Fruit fly (Drosophila melanogaster) whole organism, embryonic: ENCODE results near the gene Orct2.

Experiments used
- Bgb ChIP-seq: fragments of 200-800 bp; sonication (Bioruptor generic); IDR thresholded peaks from 2 replicates; pipeline ENCODE4 v1.3.6; 2022; ENCODE audit warnings: missing biosample characterization, missing genetic modification characterization; ENCODE audit not compliant: partially characterized antibody
- Bteb2 ChIP-seq: fragments of 200-800 bp; sonication (Bioruptor generic); optimal IDR thresholded peaks from 2 replicates; lab custom pipeline; 2016; ENCODE audit warnings: missing biosample characterization, missing genetic modification characterization
- C15 ChIP-seq: fragments of 200-800 bp; sonication (Bioruptor generic); IDR thresholded peaks from 3 replicates; pipeline ENCODE4 v1.3.6; 2022; ENCODE audit warnings: missing biosample characterization, missing genetic modification characterization
- CG10321 ChIP-seq: fragments of 200-800 bp; sonication (Bioruptor generic); IDR thresholded peaks from 2 replicates; pipeline ENCODE4 v1.3.6; 2022; ENCODE audit warnings: missing biosample characterization, missing genetic modification characterization
- CG10462 ChIP-seq: fragments of 200-800 bp; sonication (Bioruptor generic); optimal IDR thresholded peaks from 2 replicates; lab custom pipeline; 2016; ENCODE audit warnings: missing biosample characterization, missing genetic modification characterization
- CG12219 ChIP-seq: fragments of 200-800 bp; sonication (Bioruptor generic); optimal IDR thresholded peaks from 3 replicates; lab custom pipeline; 2018; ENCODE audit warnings: missing biosample characterization, mild to moderate bottlenecking, missing genetic modification characterization
- CG13894 ChIP-seq: fragments of 200-800 bp; sonication (Bioruptor generic); optimal IDR thresholded peaks from 3 replicates; lab custom pipeline; 2018; ENCODE audit warnings: missing biosample characterization, mild to moderate bottlenecking, missing genetic modification characterization, moderate library complexity
- CG14667 ChIP-seq: fragments of 200-800 bp; sonication (Bioruptor generic); IDR thresholded peaks from 2 replicates; pipeline ENCODE4 v1.3.6; 2022; ENCODE audit warnings: missing biosample characterization, missing genetic modification characterization
- CG1529 ChIP-seq: fragments of 200-800 bp; sonication (Bioruptor generic); optimal IDR thresholded peaks from 3 replicates; lab custom pipeline; 2018; ENCODE audit warnings: missing biosample characterization, missing genetic modification characterization
- CG17328 ChIP-seq: fragments of 200-800 bp; sonication (Bioruptor generic); IDR thresholded peaks from 2 replicates; pipeline ENCODE4 v1.3.6; 2022; ENCODE audit warnings: missing biosample characterization, missing genetic modification characterization
- CG18476 ChIP-seq: fragments of 200-800 bp; sonication (Bioruptor generic); optimal IDR thresholded peaks from 2 replicates; lab custom pipeline; 2016; ENCODE audit warnings: missing biosample characterization, mild to moderate bottlenecking, missing genetic modification characterization
- CG2678 ChIP-seq: fragments of 200-800 bp; sonication (Bioruptor generic); optimal IDR thresholded peaks from 3 replicates; lab custom pipeline; 2019; ENCODE audit warnings: missing biosample characterization, mild to moderate bottlenecking, missing genetic modification characterization, moderate library complexity
- CG32532 ChIP-seq: fragments of 200-800 bp; sonication (Bioruptor generic); IDR thresholded peaks from 2 replicates; pipeline ENCODE4 v1.3.6; 2022; ENCODE audit warnings: missing biosample characterization, missing genetic modification characterization
- CG34376 ChIP-seq: fragments of 200-800 bp; sonication (Bioruptor generic); optimal IDR thresholded peaks from 2 replicates; lab custom pipeline; 2018; ENCODE audit warnings: missing biosample characterization, mild to moderate bottlenecking, missing genetic modification characterization
- CG3995 ChIP-seq: fragments of 200-800 bp; sonication (Bioruptor generic); optimal IDR thresholded peaks from 3 replicates; lab custom pipeline; 2016; ENCODE audit warnings: missing biosample characterization, missing genetic modification characterization
- CG6654 ChIP-seq: fragments of 200-800 bp; sonication (Bioruptor generic); optimal IDR thresholded peaks from 2 replicates; lab custom pipeline; 2017; ENCODE audit warnings: missing biosample characterization, mild to moderate bottlenecking, missing genetic modification characterization
- CG7271 ChIP-seq: fragments of 200-800 bp; sonication (Bioruptor generic); optimal IDR thresholded peaks from 2 replicates; lab custom pipeline; 2018; ENCODE audit warnings: missing biosample characterization, mild to moderate bottlenecking, missing genetic modification characterization, moderate library complexity
- CG7556 ChIP-seq: fragments of 200-800 bp; sonication (Bioruptor generic); optimal IDR thresholded peaks from 2 replicates; lab custom pipeline; 2017; ENCODE audit warnings: missing biosample characterization, mild to moderate bottlenecking, missing genetic modification characterization
- CG7928 ChIP-seq: fragments of 200-800 bp; sonication (Bioruptor generic); optimal IDR thresholded peaks from 2 replicates; lab custom pipeline; 2017; ENCODE audit warnings: missing biosample characterization, mild to moderate bottlenecking, missing genetic modification characterization
- CG8924 ChIP-seq: fragments of 200-800 bp; optimal IDR thresholded peaks from 3 replicates; lab custom pipeline; 2019; ENCODE audit warnings: missing biosample characterization, mild to moderate bottlenecking, missing genetic modification characterization, moderate library complexity
- CG9797 ChIP-seq: fragments of 200-800 bp; sonication (Bioruptor generic); optimal IDR thresholded peaks from 3 replicates; lab custom pipeline; 2018; ENCODE audit warnings: missing biosample characterization, mild to moderate bottlenecking, missing genetic modification characterization
- CTCF ChIP-seq: fragments of 200-800 bp; sonication (Bioruptor generic); optimal IDR thresholded peaks from 2 replicates; lab custom pipeline; 2017; ENCODE audit warnings: missing biosample characterization, mild to moderate bottlenecking, missing genetic modification characterization, moderate library complexity
- Ets65A ChIP-seq: fragments of 200-800 bp; sonication (Bioruptor generic); peaks from one replicate; lab custom pipeline; 2016; ENCODE audit warnings: missing biosample characterization, missing genetic modification characterization
- Fer1 ChIP-seq: fragments of 200-800 bp; sonication (Bioruptor generic); optimal IDR thresholded peaks from 2 replicates; lab custom pipeline; 2017; ENCODE audit warnings: missing biosample characterization, mild to moderate bottlenecking, missing genetic modification characterization
- Fer2 ChIP-seq: fragments of 200-800 bp; sonication (Bioruptor generic); optimal IDR thresholded peaks from 2 replicates; lab custom pipeline; 2018; ENCODE audit warnings: missing biosample characterization, mild to moderate bottlenecking, missing genetic modification characterization, moderate library complexity
- Jarid2 ChIP-seq: fragments of 200-800 bp; sonication (Bioruptor generic); optimal IDR thresholded peaks from 3 replicates; lab custom pipeline; 2017; ENCODE audit warnings: mild to moderate bottlenecking, missing biosample characterization, missing genetic modification reagents, missing genetic modification characterization
- MTF-1 ChIP-seq: fragments of 200-800 bp; sonication (Bioruptor generic); optimal IDR thresholded peaks from 2 replicates; lab custom pipeline; 2018; ENCODE audit warnings: missing biosample characterization, mild to moderate bottlenecking, missing genetic modification characterization, borderline replicate concordance
- Med ChIP-seq: fragments of 200-800 bp; sonication (Bioruptor generic); peaks from one replicate; lab custom pipeline; 2016; ENCODE audit warnings: missing biosample characterization, missing genetic modification characterization, mild to moderate bottlenecking, inconsistent platforms, moderate library complexity
- NC2α ChIP-seq: fragments of 200-800 bp; sonication (Bioruptor generic); optimal IDR thresholded peaks from 2 replicates; lab custom pipeline; 2016; ENCODE audit warnings: missing biosample characterization, missing genetic modification characterization
- Scr ChIP-seq: fragments of 200-800 bp; sonication (Bioruptor generic); IDR thresholded peaks from 2 replicates; pipeline ENCODE4 v1.3.6; 2022; ENCODE audit warnings: missing biosample characterization, missing genetic modification characterization; ENCODE audit not compliant: partially characterized antibody
- bbx ChIP-seq: fragments of 200-800 bp; sonication (Bioruptor generic); IDR thresholded peaks from 2 replicates; pipeline ENCODE4 v1.3.6; 2022; ENCODE audit warnings: missing biosample characterization, missing genetic modification characterization; ENCODE audit not compliant: partially characterized antibody
- bsh ChIP-seq, 2 experiments: fragments of 200-800 bp; sonication (Bioruptor generic); optimal IDR thresholded peaks; 2 replicates each; lab custom pipeline; 2017 to 2018; ENCODE audit warnings: mild to moderate bottlenecking in 2 of 2, missing biosample characterization in 2 of 2, missing genetic modification characterization in 2 of 2, moderate library complexity in 1 of 2
- cas ChIP-seq: fragments of 200-800 bp; sonication (Bioruptor generic); IDR thresholded peaks from 2 replicates; pipeline ENCODE4 v1.3.6; 2022; ENCODE audit warnings: missing biosample characterization, missing genetic modification characterization
- croc ChIP-seq: fragments of 200-800 bp; sonication (Bioruptor generic); conservative IDR thresholded peaks from 3 replicates; pipeline ENCODE4 v1.3.6; 2022; ENCODE audit warnings: missing biosample characterization, missing genetic modification characterization
- her ChIP-seq: fragments of 200-800 bp; sonication (Bioruptor generic); optimal IDR thresholded peaks from 2 replicates; lab custom pipeline; 2016; ENCODE audit warnings: missing biosample characterization, missing genetic modification characterization
- insv ChIP-seq, 2 experiments: fragments of 200-800 bp; sonication (Bioruptor generic); optimal IDR thresholded peaks; 3 replicates each; lab custom pipeline; 2016 to 2018; ENCODE audit warnings: missing biosample characterization in 2 of 2, missing genetic modification characterization in 2 of 2
- nerfin-2 ChIP-seq: fragments of 200-800 bp; sonication (Bioruptor generic); IDR thresholded peaks from 2 replicates; pipeline ENCODE4 v1.3.6; 2022; ENCODE audit warnings: missing biosample characterization, missing genetic modification characterization; ENCODE audit not compliant: partially characterized antibody
- odd ChIP-seq: fragments of 200-800 bp; sonication (Bioruptor generic); optimal IDR thresholded peaks from 2 replicates; lab custom pipeline; 2017; ENCODE audit warnings: missing biosample characterization, mild to moderate bottlenecking, missing genetic modification characterization
- pho ChIP-seq: fragments of 200-800 bp; sonication (Bioruptor generic); optimal IDR thresholded peaks from 2 replicates; lab custom pipeline; 2016; ENCODE audit warnings: missing biosample characterization, missing genetic modification characterization
- pnt ChIP-seq: fragments of 200-800 bp; sonication (Bioruptor generic); optimal IDR thresholded peaks from 3 replicates; lab custom pipeline; 2016; ENCODE audit warnings: missing biosample characterization, missing genetic modification characterization
- repo ChIP-seq: fragments of 200-800 bp; sonication (Bioruptor generic); optimal IDR thresholded peaks from 2 replicates; lab custom pipeline; 2016; ENCODE audit warnings: missing biosample characterization, missing genetic modification characterization
- rib ChIP-seq: fragments of 200-800 bp; sonication (Bioruptor generic); IDR thresholded peaks from 2 replicates; pipeline ENCODE4 v1.3.6; 2022; ENCODE audit warnings: missing biosample characterization, missing genetic modification characterization
- row ChIP-seq: fragments of 200-800 bp; sonication (Bioruptor generic); IDR thresholded peaks from 3 replicates; pipeline ENCODE4 v1.3.6; 2022; ENCODE audit warnings: missing biosample characterization, missing genetic modification characterization
- scrt ChIP-seq: fragments of 200-800 bp; sonication (Bioruptor generic); optimal IDR thresholded peaks from 2 replicates; lab custom pipeline; 2018; ENCODE audit warnings: missing biosample characterization, mild to moderate bottlenecking, missing genetic modification characterization, moderate library complexity
- sens-2 ChIP-seq: fragments of 200-800 bp; sonication (Bioruptor generic); IDR thresholded peaks from 2 replicates; pipeline ENCODE4 v1.3.6; 2022; ENCODE audit warnings: missing biosample characterization, missing genetic modification characterization
- slbo ChIP-seq: fragments of 200-800 bp; sonication (Bioruptor generic); IDR thresholded peaks from 2 replicates; pipeline ENCODE4 v1.3.6; 2022; ENCODE audit warnings: missing biosample characterization, missing genetic modification characterization
- sna ChIP-seq: fragments of 200-800 bp; sonication (Bioruptor generic); IDR thresholded peaks from 2 replicates; pipeline ENCODE4 v1.3.6; 2022; ENCODE audit warnings: missing biosample characterization, missing genetic modification characterization; ENCODE audit not compliant: partially characterized antibody
- stwl ChIP-seq: fragments of 200-800 bp; sonication (Bioruptor generic); optimal IDR thresholded peaks from 3 replicates; lab custom pipeline; 2018; ENCODE audit warnings: missing biosample characterization, mild to moderate bottlenecking, missing genetic modification characterization, moderate library complexity
- sug ChIP-seq: fragments of 200-800 bp; optimal IDR thresholded peaks from 2 replicates; lab custom pipeline; 2019; ENCODE audit warnings: missing biosample characterization, mild to moderate bottlenecking, missing genetic modification characterization, moderate library complexity
- tup ChIP-seq: fragments of 200-800 bp; sonication (Bioruptor generic); optimal IDR thresholded peaks from 2 replicates; lab custom pipeline; 2016; ENCODE audit warnings: missing biosample characterization, mild to moderate bottlenecking, missing genetic modification characterization, moderate library complexity
- tx ChIP-seq: fragments of 200-800 bp; sonication (Bioruptor generic); optimal IDR thresholded peaks from 2 replicates; lab custom pipeline; 2016; ENCODE audit warnings: missing biosample characterization, missing genetic modification characterization

Orct2 gene

dm6 chr3R:24229870-24230422, 42.9 kb upstream of the Orct2 start, which contains the start of gene Spase22-23 (continued):
- TF ChIP-seq CG7556 (GFP tag; lab: Kevin White, UChicago) (no peak), CG18476 (GFP tag; lab: Kevin White, UChicago) (no peak), CG9797 (GFP tag; lab: Kevin White, UChicago) (no peak), nerfin-2 (peak; percentile 89), bbx (peak; percentile 97), CG2678 (no peak), CG7271 (no peak), CG32532 (GFP tag; lab: Robert Waterston, UW) (no peak), sens-2 (GFP tag; lab: Robert Waterston, UW) (no peak), CG34376 (GFP tag; lab: Kevin White, UChicago) (no peak), repo (GFP tag; lab: Kevin White, UChicago) (no peak), bsh (GFP tag; optimal IDR thresholded peaks at IDR 0.05; lab: Kevin White, UChicago) (no peak), CG14667 (GFP tag; lab: Robert Waterston, UW) (no peak), Fer1 (GFP tag; lab: Kevin White, UChicago) (no peak), CG13894 (no peak), croc (GFP tag; lab: Robert Waterston, UW) (no peak), NC2α (GFP tag; lab: Kevin White, UChicago) (no peak), scrt (no peak), odd (GFP tag; lab: Kevin White, UChicago) (no peak), Bteb2 (GFP tag; lab: Kevin White, UChicago) (no peak), C15 (GFP tag; lab: Robert Waterston, UW) (no peak), Med (no peak), sug (tag; lab: Kevin White, UChicago) (no peak), insv (GFP tag; optimal IDR thresholded peaks at IDR 0.05; lab: Kevin White, UChicago) (no peak), Fer2 (tag; lab: Kevin White, UChicago) (no peak), CG10462 (GFP tag; lab: Kevin White, UChicago) (no peak), CG12219 (GFP tag; lab: Kevin White, UChicago) (no peak), pho (GFP tag; lab: Kevin White, UChicago) (no peak), CG6654 (GFP tag; lab: Kevin White, UChicago) (no peak), stwl (tag; lab: Kevin White, UChicago) (no peak), row (GFP tag; lab: Robert Waterston, UW) (no peak; the same call in 2 of the 3 replicates), Scr (peak; percentile 96), CG8924 (tag; lab: Kevin White, UChicago) (peak; percentile 16), CG3995 (GFP tag; lab: Kevin White, UChicago) (no peak), sna (GFP tag; lab: Robert Waterston, UW) (peak; percentile 82), CTCF (GFP tag; lab: Kevin White, UChicago) (no peak), CG1529 (GFP tag; lab: Kevin White, UChicago) (no peak), pnt (GFP tag; lab: Kevin White, UChicago) (no peak), Bgb (GFP tag; lab: Robert Waterston, UW) (peak; percentile 94), cas (no peak), her (GFP tag; lab: Kevin White, UChicago) (no peak), Jarid2 (GFP tag; lab: Kevin White, UChicago) (no peak), CG17328 (GFP tag; lab: Robert Waterston, UW) (no peak), CG10321 (GFP tag; lab: Robert Waterston, UW) (no peak), rib (GFP tag; lab: Robert Waterston, UW) (no peak), Ets65A (GFP tag; lab: Kevin White, UChicago) (peak; percentile 81), tx (GFP tag; lab: Kevin White, UChicago) (no peak), tup (GFP tag; lab: Kevin White, UChicago) (no peak), MTF-1 (GFP tag; lab: Kevin White, UChicago) (no peak), CG7928 (GFP tag; lab: Kevin White, UChicago) (no peak), slbo (GFP tag; lab: Robert Waterston, UW) (0 out of 2 replicates have a peak, but pooled peaks have one; percentile 19)
